Worm (Caenorhabditis elegans) whole organism, early embryonic: Measurements from ENCODE around the gene C29A12.1.
A peak's percentile ranks its signal among the peaks of the same experiment; 100 is the strongest.

Source experiments
- B0310.2 ChIP-seq: sonication (generic microtip); optimal IDR thresholded peaks from 2 replicates; lab custom pipeline; 2016; ENCODE audit warnings: mild to moderate bottlenecking, missing genetic modification characterization, missing compliant biosample characterization
- F13C5.2 ChIP-seq: sonication (generic microtip); optimal IDR thresholded peaks from 2 replicates; lab custom pipeline; 2017; ENCODE audit warnings: mild to moderate bottlenecking, missing genetic modification characterization, inconsistent platforms, missing compliant biosample characterization
- aly-1 ChIP-seq: sonication (generic microtip); optimal IDR thresholded peaks from 2 replicates; lab custom pipeline; 2016; ENCODE audit warnings: missing genetic modification characterization, missing compliant biosample characterization
- ama-1 ChIP-seq: fragments of 150-350 bp; optimal IDR thresholded peaks from 2 replicates; lab custom pipeline; 2014
- ceh-13 ChIP-seq: fragments of 200-800 bp; sonication (Bioruptor generic); optimal IDR thresholded peaks from 2 replicates; lab custom pipeline; 2018; ENCODE audit warnings: mild to moderate bottlenecking, missing genetic modification characterization, missing compliant biosample characterization
- ceh-36 ChIP-seq: sonication (generic microtip); optimal IDR thresholded peaks from 2 replicates; lab custom pipeline; 2016; ENCODE audit warnings: missing genetic modification characterization, inconsistent platforms, missing compliant biosample characterization
- ets-7 ChIP-seq: sonication (generic microtip); optimal IDR thresholded peaks from 2 replicates; lab custom pipeline; 2016; ENCODE audit warnings: missing genotype, missing genetic modification characterization, missing compliant biosample characterization
- flt-1 ChIP-seq: fragments of 200-800 bp; sonication (Bioruptor generic); IDR thresholded peaks from 2 replicates; pipeline ENCODE4 v1.3.6; 2022; ENCODE audit warnings: missing genetic modification characterization, missing compliant biosample characterization
- hmbx-1 ChIP-seq: sonication (generic microtip); optimal IDR thresholded peaks from 2 replicates; lab custom pipeline; 2016; ENCODE audit warnings: mild to moderate bottlenecking, missing genetic modification characterization, missing compliant biosample characterization
- hmg-4 ChIP-seq: fragments of 200-800 bp; sonication (Bioruptor generic); optimal IDR thresholded peaks from 2 replicates; lab custom pipeline; 2018; ENCODE audit warnings: mild to moderate bottlenecking, missing genetic modification characterization, missing compliant biosample characterization
- hnd-1 ChIP-seq: sonication (generic microtip); optimal IDR thresholded peaks from 2 replicates; lab custom pipeline; 2016; ENCODE audit warnings: missing genetic modification characterization, missing compliant biosample characterization
- pes-1 ChIP-seq: fragments of 200-800 bp; sonication (Bioruptor generic); IDR thresholded peaks from 2 replicates; pipeline ENCODE4 v1.3.6; 2022; ENCODE audit warnings: missing genetic modification reagents, missing genetic modification characterization, missing compliant biosample characterization
- scrt-1 ChIP-seq: fragments of 200-800 bp; sonication (Bioruptor generic); IDR thresholded peaks from 2 replicates; pipeline ENCODE4 v1.3.6; 2022; ENCODE audit warnings: missing genetic modification characterization, missing compliant biosample characterization
- sea-1 ChIP-seq: fragments of 200-800 bp; sonication (Bioruptor generic); conservative IDR thresholded peaks from 2 replicates; pipeline ENCODE4 v1.3.6; 2022; ENCODE audit warnings: missing genetic modification characterization, missing compliant biosample characterization
- tbx-11 ChIP-seq: fragments of 200-800 bp; sonication (Bioruptor generic); IDR thresholded peaks from 2 replicates; pipeline ENCODE4 v1.3.6; 2022; ENCODE audit warnings: missing genetic modification characterization, missing compliant biosample characterization
- tbx-37 ChIP-seq: fragments of 200-800 bp; sonication (Bioruptor generic); conservative IDR thresholded peaks from 2 replicates; pipeline ENCODE4 v1.3.6; 2022; ENCODE audit warnings: missing genetic modification reagents, missing genetic modification characterization, missing compliant biosample characterization
- tra-4 ChIP-seq: sonication (generic microtip); optimal IDR thresholded peaks from 2 replicates; lab custom pipeline; 2017; ENCODE audit warnings: missing genetic modification characterization, missing compliant biosample characterization

The C29A12.1 gene

DNA sequence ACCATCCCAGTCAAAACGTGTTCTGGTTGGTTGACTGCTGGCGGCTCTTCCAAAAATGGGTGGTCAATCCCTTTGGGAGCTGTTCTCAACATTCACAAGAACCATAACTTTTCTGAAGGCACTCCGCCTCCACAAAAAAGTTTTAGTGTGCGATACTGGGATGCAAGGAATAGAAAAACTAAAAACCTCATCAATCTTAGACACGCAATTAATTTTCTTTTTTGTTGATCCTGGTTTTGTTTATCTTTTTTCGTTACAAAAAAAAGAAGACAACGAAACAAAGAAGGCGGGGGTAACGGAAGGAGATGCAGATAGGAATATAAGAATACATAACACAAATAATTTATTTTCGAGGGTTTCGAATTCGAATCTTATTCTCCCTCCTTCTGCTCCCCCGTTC lies 24.9 kb upstream of the C29A12.1 start:
- no peak for TF ChIP-seq ama-1
- TF ChIP-seq hmbx-1, result no peak
- no peak for TF ChIP-seq pes-1 (GFP tag; lab: Robert Waterston, UW)

DNA sequence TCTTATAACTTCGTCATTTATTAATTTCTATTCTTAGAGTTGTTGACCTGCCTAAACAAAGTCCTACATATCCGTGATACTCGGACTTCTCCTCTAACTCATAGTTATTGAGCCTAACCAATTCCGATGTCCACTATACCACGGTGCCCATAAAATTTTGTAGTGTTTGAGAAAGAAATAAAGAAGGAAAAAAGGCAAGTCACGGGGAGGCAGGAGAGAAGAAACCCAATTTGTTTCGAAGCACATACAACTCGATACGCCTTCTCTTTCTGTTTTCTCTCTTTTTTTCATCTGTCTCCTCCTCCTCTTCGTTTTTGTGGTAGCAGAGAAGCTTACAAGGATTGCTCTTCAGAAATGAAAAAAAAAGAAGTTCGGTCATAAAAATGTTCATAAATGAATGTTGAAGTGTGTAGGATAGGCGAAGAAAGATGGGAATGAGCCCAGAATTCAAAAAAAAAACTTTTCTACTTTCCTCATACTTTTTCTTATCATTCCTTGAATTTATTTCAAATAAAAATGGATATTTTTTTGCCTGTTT lies 21.5 kb upstream of the C29A12.1 start:
- TF ChIP-seq ama-1, result no peak
- TF ChIP-seq aly-1, result no peak
- TF ChIP-seq tra-4 (tag; lab: Kevin White, UChicago), result no peak
- no peak for TF ChIP-seq tbx-11
- TF ChIP-seq pes-1 (GFP tag; lab: Robert Waterston, UW), result no peak
- no peak for TF ChIP-seq tbx-37 (GFP tag; lab: Robert Waterston, UW)
- TF ChIP-seq F13C5.2 (tag; lab: Kevin White, UChicago), result no peak
- no peak for TF ChIP-seq ceh-13 (GFP tag; lab: Kevin White, UChicago)
- TF ChIP-seq hmg-4 (GFP tag; lab: Kevin White, UChicago), result no peak
- no peak for TF ChIP-seq B0310.2 (tag; lab: Kevin White, UChicago)
- no peak for TF ChIP-seq hmbx-1
- TF ChIP-seq ceh-36 (tag; lab: Kevin White, UChicago), result no peak
- TF ChIP-seq ets-7 (tag; lab: Kevin White, UChicago), result no peak
- TF ChIP-seq hnd-1 (tag; lab: Kevin White, UChicago), result no peak
- no peak for TF ChIP-seq flt-1 (GFP tag; lab: Robert Waterston, UW)
- TF ChIP-seq scrt-1 (GFP tag; lab: Robert Waterston, UW), result no peak
- TF ChIP-seq sea-1, result no peak

DNA sequence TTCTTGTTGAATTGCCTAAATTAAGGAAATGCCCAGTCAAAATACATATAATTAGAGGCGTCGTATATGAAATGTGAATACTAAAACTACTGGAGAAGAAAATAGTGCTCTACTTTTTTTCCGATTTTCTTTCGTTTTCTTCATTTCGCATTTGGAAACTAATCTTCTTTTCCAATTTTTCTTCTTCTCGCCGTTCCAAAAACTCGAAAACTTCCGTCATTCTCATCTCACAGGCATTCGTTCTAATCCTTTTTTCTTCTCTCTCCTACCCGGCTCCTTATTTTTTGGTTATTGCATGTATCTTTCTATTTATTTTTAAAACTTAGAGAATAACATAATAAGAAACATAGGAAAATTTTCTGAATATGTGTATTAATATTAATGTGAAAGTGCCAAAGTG lies 19.6 kb upstream of the C29A12.1 start:
- TF ChIP-seq ama-1 (no peak), ceh-13 (GFP tag; lab: Kevin White, UChicago) (no peak), hmbx-1 (no peak)

DNA sequence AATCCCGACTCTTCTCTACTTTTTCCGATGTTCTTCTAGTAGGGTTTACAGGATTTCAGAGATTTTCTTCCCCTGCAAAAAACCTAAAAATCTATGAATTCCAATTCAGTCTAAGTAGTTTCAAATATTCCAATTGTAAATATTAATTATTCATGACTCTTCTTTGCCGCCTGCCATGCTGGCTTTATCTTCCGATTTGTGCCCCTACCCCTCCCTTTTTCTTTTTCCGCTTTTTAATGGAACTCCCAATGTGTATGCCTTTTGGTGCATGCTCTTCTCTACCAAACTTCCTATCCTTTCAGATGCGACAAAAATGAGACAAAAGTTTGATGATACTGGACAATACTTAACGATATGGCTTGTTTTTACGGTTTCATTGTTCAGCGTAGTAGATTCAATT lies 11.4 kb upstream of the C29A12.1 start, which contains the start of gene nrx-1:
nrx-1 (plus strand) TSS at position 301 of the 400 bp plus-strand sequence.
- TF ChIP-seq ets-7 (tag; lab: Kevin White, UChicago), result no peak
- TF ChIP-seq hmbx-1, result no peak
- no peak for TF ChIP-seq tbx-37 (GFP tag; lab: Robert Waterston, UW)
- TF ChIP-seq pes-1 (GFP tag; lab: Robert Waterston, UW), result no peak
- no peak for TF ChIP-seq scrt-1 (GFP tag; lab: Robert Waterston, UW)
- no peak for TF ChIP-seq tra-4 (tag; lab: Kevin White, UChicago)
- no peak for TF ChIP-seq ceh-36 (tag; lab: Kevin White, UChicago)
- no peak for TF ChIP-seq hnd-1 (tag; lab: Kevin White, UChicago)
- no peak for TF ChIP-seq B0310.2 (tag; lab: Kevin White, UChicago)
- TF ChIP-seq flt-1 (GFP tag; lab: Robert Waterston, UW), result no peak
- no peak for TF ChIP-seq ama-1
- no peak for TF ChIP-seq tbx-11
- TF ChIP-seq sea-1, result no peak

DNA sequence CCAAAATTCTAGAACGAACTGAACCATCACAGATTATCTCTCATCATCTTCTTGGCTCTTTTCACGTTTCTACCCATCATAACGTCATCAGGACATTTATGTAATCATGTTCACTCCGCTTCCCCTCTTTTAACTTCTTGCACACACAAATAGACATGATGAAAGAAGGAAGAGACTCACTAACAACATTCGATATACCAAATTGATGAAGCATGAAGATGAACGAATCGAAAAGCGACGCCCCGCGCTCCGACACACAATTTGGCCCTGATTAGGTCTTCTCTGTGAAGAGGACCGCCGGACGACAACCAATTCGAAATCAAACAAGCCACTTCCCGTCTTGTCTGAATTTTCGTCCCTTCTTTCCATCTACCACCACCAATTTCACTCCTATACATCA lies 5.2 kb upstream of the C29A12.1 start:
- TF ChIP-seq hmg-4 (GFP tag; lab: Kevin White, UChicago) (no peak), ama-1 (no peak)

DNA sequence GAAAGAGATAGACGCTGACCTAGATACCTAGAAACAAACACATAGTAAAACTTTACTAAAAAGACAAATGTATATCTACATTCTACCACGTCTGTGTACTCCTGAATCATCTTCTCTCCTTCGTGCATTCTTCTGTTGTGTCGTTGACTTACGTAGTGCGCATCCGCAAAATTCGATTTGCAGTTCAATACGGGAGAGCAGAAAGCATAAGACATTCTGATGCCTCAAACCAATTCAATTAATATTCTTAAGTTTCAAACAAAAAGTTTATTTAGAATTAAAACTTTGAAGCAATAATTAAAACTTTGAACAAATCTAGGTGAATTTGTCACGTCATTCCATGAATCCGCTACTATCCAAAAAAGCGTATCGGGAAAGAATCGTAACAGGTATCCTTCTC lies 3.5 kb upstream of the C29A12.1 start:
- TF ChIP-seq hmg-4 (GFP tag; lab: Kevin White, UChicago) (no peak), B0310.2 (tag; lab: Kevin White, UChicago) (no peak), tra-4 (tag; lab: Kevin White, UChicago) (no peak)

DNA sequence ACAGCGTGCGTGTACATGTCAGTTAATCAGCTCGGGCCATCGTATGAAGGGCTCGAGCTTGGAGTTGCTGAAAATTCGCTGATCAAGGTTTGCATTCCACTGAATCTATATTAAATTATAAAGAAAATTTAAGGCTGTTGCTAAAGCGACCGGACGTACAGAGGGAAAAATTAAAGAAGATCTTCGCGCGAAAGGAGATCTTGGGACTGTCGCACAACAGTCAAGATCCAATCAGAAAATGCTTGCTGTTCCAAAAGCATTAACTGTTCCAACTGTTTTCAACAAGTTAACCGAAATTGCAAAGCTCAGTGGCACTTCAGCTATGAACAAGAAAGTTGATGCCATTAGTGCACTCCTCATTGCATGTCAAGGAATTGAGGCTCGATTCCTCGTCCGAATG lies 1.0 kb upstream of the C29A12.1 start:
- TF ChIP-seq F13C5.2 (tag; lab: Kevin White, UChicago) (no peak), sea-1 (no peak), ama-1 (no peak), ceh-13 (GFP tag; lab: Kevin White, UChicago) (no peak), flt-1 (GFP tag; lab: Robert Waterston, UW) (no peak), tbx-37 (GFP tag; lab: Robert Waterston, UW) (no peak), tra-4 (tag; lab: Kevin White, UChicago) (no peak), ceh-36 (tag; lab: Kevin White, UChicago) (no peak), ets-7 (tag; lab: Kevin White, UChicago) (no peak), scrt-1 (GFP tag; lab: Robert Waterston, UW) (no peak), hmg-4 (GFP tag; lab: Kevin White, UChicago) (no peak), pes-1 (GFP tag; lab: Robert Waterston, UW) (no peak), hmbx-1 (no peak), hnd-1 (tag; lab: Kevin White, UChicago) (no peak)

DNA sequence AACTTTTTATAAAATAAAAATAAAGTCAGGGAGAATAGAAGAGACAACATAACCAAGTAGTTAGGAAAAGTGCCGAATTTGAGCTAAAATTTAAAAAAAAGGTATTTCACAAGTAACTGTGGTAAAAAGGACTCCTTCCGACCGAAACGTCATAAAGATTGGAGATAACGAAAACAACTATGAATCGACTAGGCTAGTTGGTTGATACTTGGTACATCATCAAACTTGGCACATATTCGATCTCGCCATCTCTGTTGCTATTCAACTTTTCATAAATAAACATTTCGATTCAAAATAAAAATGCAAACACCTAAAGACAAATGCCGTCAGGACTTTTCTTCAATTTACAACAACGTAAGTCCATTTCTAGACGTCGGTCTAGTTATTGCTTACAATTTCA lies 1.5 kb downstream of the C29A12.1 start, which contains the start of gene C29A12.22:
C29A12.22 (plus strand) TSS at position 301 of the 400 bp plus-strand sequence.
- TF ChIP-seq hmbx-1 (no peak), hnd-1 (tag; lab: Kevin White, UChicago) (no peak), tbx-37 (GFP tag; lab: Robert Waterston, UW) (no peak), ets-7 (tag; lab: Kevin White, UChicago) (no peak), F13C5.2 (tag; lab: Kevin White, UChicago) (no peak), flt-1 (GFP tag; lab: Robert Waterston, UW) (no peak), sea-1 (no peak)

DNA sequence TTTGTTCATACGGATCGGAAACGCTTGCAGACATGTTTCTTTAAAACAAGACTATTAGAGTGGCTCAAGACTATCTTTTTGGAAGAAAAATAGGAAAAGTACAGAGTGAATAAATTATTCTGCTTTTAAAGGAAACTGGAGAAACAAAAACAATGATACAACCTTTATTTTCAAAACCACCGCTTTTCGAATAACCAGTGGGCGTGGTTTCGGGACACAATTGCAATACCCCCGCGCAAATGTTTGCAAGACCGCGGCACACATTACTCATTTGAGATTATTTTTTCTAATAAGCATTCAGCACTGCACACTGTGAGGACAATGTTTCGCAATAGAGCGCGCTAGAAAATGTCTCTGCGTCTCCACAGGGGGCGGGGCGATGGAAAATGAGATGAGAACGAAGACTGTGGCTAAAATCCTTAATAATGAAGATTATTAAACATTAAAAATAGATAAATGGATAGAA lies 5.4 kb downstream of the C29A12.1 start, which contains the start of gene plrg-1:
plrg-1 (minus strand) TSS at position 51 of the 466 bp plus-strand sequence.
- TF ChIP-seq aly-1, result peak; percentile 72
- peak; percentile 32 for TF ChIP-seq tra-4 (tag; lab: Kevin White, UChicago)
- TF ChIP-seq ceh-36 (tag; lab: Kevin White, UChicago), result peak; percentile 88
- TF ChIP-seq ceh-13 (GFP tag; lab: Kevin White, UChicago), result peak; percentile 64
- peak; percentile 94 for TF ChIP-seq F13C5.2 (tag; lab: Kevin White, UChicago)
- TF ChIP-seq ama-1, result no peak
- no peak; the same call in 1 of the 2 replicates for TF ChIP-seq pes-1 (GFP tag; lab: Robert Waterston, UW)
- TF ChIP-seq tbx-11, result peak; percentile 80
- TF ChIP-seq ets-7 (tag; lab: Kevin White, UChicago), result peak; percentile 78
- TF ChIP-seq hmbx-1, result peak; percentile 41
- peak; percentile 89 for TF ChIP-seq sea-1
- peak; percentile 64 for TF ChIP-seq B0310.2 (tag; lab: Kevin White, UChicago)
- peak; percentile 61 for TF ChIP-seq hnd-1 (tag; lab: Kevin White, UChicago)
- TF ChIP-seq tbx-37 (GFP tag; lab: Robert Waterston, UW), result peak; percentile 88
- peak; percentile 77 for TF ChIP-seq flt-1 (GFP tag; lab: Robert Waterston, UW)
- peak; percentile 88 for TF ChIP-seq hmg-4 (GFP tag; lab: Kevin White, UChicago)
- peak; percentile 89 for TF ChIP-seq scrt-1 (GFP tag; lab: Robert Waterston, UW)
